Fruit fly (Drosophila melanogaster) whole organism, embryonic: ENCODE results near the gene Mo25.

ENCODE experiments used
- Bgb ChIP-seq: fragments of 200-800 bp; sonication (Bioruptor generic); IDR thresholded peaks from 2 replicates; pipeline ENCODE4 v1.3.6; 2022; ENCODE audit warnings: missing biosample characterization, missing genetic modification characterization; ENCODE audit not compliant: partially characterized antibody
- Blimp-1 ChIP-seq: fragments of 200-800 bp; sonication (Bioruptor generic); optimal IDR thresholded peaks from 3 replicates; lab custom pipeline; 2018; ENCODE audit warnings: missing biosample characterization, missing genetic modification characterization, mild to moderate bottlenecking, moderate library complexity, missing genetic modification reagents
- CG10321 ChIP-seq: fragments of 200-800 bp; sonication (Bioruptor generic); IDR thresholded peaks from 2 replicates; pipeline ENCODE4 v1.3.6; 2022; ENCODE audit warnings: missing biosample characterization, missing genetic modification characterization
- CG10431 ChIP-seq: fragments of 200-800 bp; sonication (Bioruptor generic); optimal IDR thresholded peaks from 3 replicates; lab custom pipeline; 2018; ENCODE audit warnings: missing biosample characterization, mild to moderate bottlenecking, missing genetic modification characterization
- CG12236 ChIP-seq: fragments of 200-800 bp; sonication (Bioruptor generic); optimal IDR thresholded peaks from 2 replicates; lab custom pipeline; 2016; ENCODE audit warnings: missing biosample characterization, missing genetic modification characterization
- CG12391 ChIP-seq: fragments of 200-800 bp; sonication (Bioruptor generic); optimal IDR thresholded peaks from 3 replicates; lab custom pipeline; 2018; ENCODE audit warnings: missing biosample characterization, mild to moderate bottlenecking, missing genetic modification characterization, moderate library complexity
- CG13894 ChIP-seq: fragments of 200-800 bp; sonication (Bioruptor generic); optimal IDR thresholded peaks from 3 replicates; lab custom pipeline; 2018; ENCODE audit warnings: missing biosample characterization, mild to moderate bottlenecking, missing genetic modification characterization, moderate library complexity
- CG1529 ChIP-seq: fragments of 200-800 bp; sonication (Bioruptor generic); optimal IDR thresholded peaks from 3 replicates; lab custom pipeline; 2018; ENCODE audit warnings: missing biosample characterization, missing genetic modification characterization
- CG16815 ChIP-seq: fragments of 200-800 bp; sonication (Bioruptor generic); optimal IDR thresholded peaks from 3 replicates; lab custom pipeline; 2017; ENCODE audit warnings: missing biosample characterization, mild to moderate bottlenecking, missing genetic modification characterization
- CG17568 ChIP-seq: fragments of 200-800 bp; sonication (Bioruptor generic); optimal IDR thresholded peaks from 2 replicates; lab custom pipeline; 2018; ENCODE audit warnings: missing biosample characterization, mild to moderate bottlenecking, missing genetic modification characterization, moderate library complexity
- CG2129 ChIP-seq: fragments of 200-800 bp; sonication (Bioruptor generic); IDR thresholded peaks from 2 replicates; pipeline ENCODE4 v1.3.6; 2022; ENCODE audit warnings: missing biosample characterization, missing genetic modification characterization; ENCODE audit not compliant: partially characterized antibody
- CG3065 ChIP-seq: fragments of 200-800 bp; sonication (Bioruptor generic); optimal IDR thresholded peaks from 2 replicates; lab custom pipeline; 2016; ENCODE audit warnings: missing biosample characterization, missing genetic modification characterization
- CG34376 ChIP-seq: fragments of 200-800 bp; sonication (Bioruptor generic); optimal IDR thresholded peaks from 2 replicates; lab custom pipeline; 2018; ENCODE audit warnings: missing biosample characterization, mild to moderate bottlenecking, missing genetic modification characterization
- CG4328 ChIP-seq: fragments of 200-800 bp; sonication (Bioruptor generic); optimal IDR thresholded peaks from 3 replicates; lab custom pipeline; 2017; ENCODE audit warnings: missing biosample characterization, missing genetic modification reagents, missing genetic modification characterization
- CG4404 ChIP-seq: fragments of 200-800 bp; sonication (Bioruptor generic); IDR thresholded peaks from 2 replicates; pipeline ENCODE4 v1.3.6; 2022; ENCODE audit warnings: missing biosample characterization, missing genetic modification characterization
- CG4854 ChIP-seq: fragments of 200-800 bp; sonication (Bioruptor generic); optimal IDR thresholded peaks from 2 replicates; lab custom pipeline; 2016; ENCODE audit warnings: missing biosample characterization, missing genetic modification characterization, inconsistent platforms
- CG6689 ChIP-seq: fragments of 200-800 bp; sonication (Bioruptor generic); IDR thresholded peaks from 2 replicates; pipeline ENCODE4 v1.3.6; 2022; ENCODE audit warnings: missing biosample characterization, missing genetic modification characterization
- CG7987 ChIP-seq: fragments of 200-800 bp; sonication (Bioruptor generic); optimal IDR thresholded peaks from 2 replicates; lab custom pipeline; 2018; ENCODE audit warnings: missing biosample characterization, mild to moderate bottlenecking, missing genetic modification characterization, moderate library complexity
- CG8478 ChIP-seq: fragments of >200 bp; optimal IDR thresholded peaks from 2 replicates; lab custom pipeline; 2018
- CG9437 ChIP-seq: fragments of 200-800 bp; sonication (Bioruptor generic); optimal IDR thresholded peaks from 2 replicates; lab custom pipeline; 2018; ENCODE audit warnings: missing biosample characterization, mild to moderate bottlenecking, missing genetic modification characterization
- Chrac-16 ChIP-seq: fragments of 200-800 bp; sonication (Bioruptor generic); optimal IDR thresholded peaks from 3 replicates; lab custom pipeline; 2016; ENCODE audit warnings: missing biosample characterization, missing genetic modification characterization
- CoRest ChIP-seq: fragments of 200-800 bp; sonication (Bioruptor generic); optimal IDR thresholded peaks from 3 replicates; lab custom pipeline; 2018; ENCODE audit warnings: missing biosample characterization, mild to moderate bottlenecking, missing genetic modification characterization, moderate library complexity
- D19B ChIP-seq: fragments of 200-800 bp; sonication (Bioruptor generic); optimal IDR thresholded peaks from 2 replicates; lab custom pipeline; 2017; ENCODE audit warnings: missing biosample characterization, mild to moderate bottlenecking, missing genetic modification characterization
- Elba2 ChIP-seq: fragments of 200-800 bp; sonication (Bioruptor generic); optimal IDR thresholded peaks from 3 replicates; lab custom pipeline; 2016; ENCODE audit warnings: missing biosample characterization, missing genetic modification characterization
- HLH3B ChIP-seq: fragments of 200-800 bp; sonication (Bioruptor generic); IDR thresholded peaks from 2 replicates; pipeline ENCODE4 v1.3.6; 2022; ENCODE audit warnings: missing biosample characterization, missing genetic modification characterization
- Neu2 ChIP-seq: fragments of 200-800 bp; sonication (Bioruptor generic); optimal IDR thresholded peaks from 3 replicates; lab custom pipeline; 2016; ENCODE audit warnings: missing biosample characterization, missing genetic modification characterization, borderline replicate concordance
- Ptx1 ChIP-seq: fragments of 200-800 bp; sonication (Bioruptor generic); IDR thresholded peaks from 2 replicates; pipeline ENCODE4 v1.3.6; 2022; ENCODE audit warnings: missing biosample characterization, missing genetic modification characterization
- Rx ChIP-seq: fragments of 200-800 bp; sonication (Bioruptor generic); IDR thresholded peaks from 2 replicates; pipeline ENCODE4 v1.3.6; 2022; ENCODE audit warnings: missing biosample characterization, missing genetic modification characterization
- Tbp ChIP-seq: fragments of >200 bp; optimal IDR thresholded peaks from 2 replicates; lab custom pipeline; 2018; ENCODE audit warnings: missing biosample characterization, missing genetic modification characterization
- Usf ChIP-seq: fragments of 200-800 bp; sonication (Bioruptor generic); optimal IDR thresholded peaks from 2 replicates; lab custom pipeline; 2017; ENCODE audit warnings: missing genotype, missing biosample characterization, missing genetic modification characterization
- bbx ChIP-seq: fragments of 200-800 bp; sonication (Bioruptor generic); IDR thresholded peaks from 2 replicates; pipeline ENCODE4 v1.3.6; 2022; ENCODE audit warnings: missing biosample characterization, missing genetic modification characterization; ENCODE audit not compliant: partially characterized antibody
- br ChIP-seq: fragments of >200 bp; optimal IDR thresholded peaks from 2 replicates; lab custom pipeline; 2017
- dmrt99B ChIP-seq: fragments of 200-800 bp; sonication (Bioruptor generic); optimal IDR thresholded peaks from 2 replicates; lab custom pipeline; 2018; ENCODE audit warnings: missing biosample characterization, mild to moderate bottlenecking, missing genetic modification characterization, moderate library complexity
- dysf ChIP-seq: fragments of 200-800 bp; sonication (Bioruptor generic); IDR thresholded peaks from 3 replicates; pipeline ENCODE4 v1.3.6; 2022; ENCODE audit warnings: missing biosample characterization, missing genetic modification characterization
- esg ChIP-seq: fragments of 200-800 bp; sonication (Bioruptor generic); conservative IDR thresholded peaks from 2 replicates; pipeline ENCODE4 v1.3.6; 2022; ENCODE audit warnings: missing biosample characterization, missing genetic modification characterization
- exex ChIP-seq: fragments of 200-800 bp; sonication (Bioruptor generic); optimal IDR thresholded peaks from 4 replicates; lab custom pipeline; 2018; ENCODE audit warnings: missing biosample characterization, mild to moderate bottlenecking, missing genetic modification characterization, moderate library complexity
- fd96Cb ChIP-seq: fragments of 200-800 bp; sonication (Bioruptor generic); optimal IDR thresholded peaks from 2 replicates; lab custom pipeline; 2018; ENCODE audit warnings: missing biosample characterization, mild to moderate bottlenecking, missing genetic modification characterization, moderate library complexity
- mam ChIP-seq: fragments of 200-800 bp; sonication (Bioruptor generic); optimal IDR thresholded peaks from 3 replicates; lab custom pipeline; 2016; ENCODE audit warnings: missing biosample characterization, missing genetic modification characterization
- nau ChIP-seq: fragments of 200-800 bp; sonication (Bioruptor generic); optimal IDR thresholded peaks from 3 replicates; lab custom pipeline; 2017; ENCODE audit warnings: missing biosample characterization, mild to moderate bottlenecking, missing genetic modification characterization, missing genetic modification reagents
- oc ChIP-seq: fragments of 200-800 bp; sonication (Bioruptor generic); optimal IDR thresholded peaks from 2 replicates; lab custom pipeline; 2018; ENCODE audit warnings: missing biosample characterization, mild to moderate bottlenecking, missing genetic modification characterization, moderate library complexity
- otp ChIP-seq: fragments of 200-800 bp; sonication (Bioruptor generic); IDR thresholded peaks from 3 replicates; pipeline ENCODE4, ENCODE4 v1.3.6; 2022; ENCODE audit warnings: missing biosample characterization, missing genetic modification characterization
- peb ChIP-seq: fragments of 200-800 bp; sonication (Bioruptor generic); IDR thresholded peaks from 2 replicates; pipeline ENCODE4 v1.3.6; 2022; ENCODE audit warnings: missing biosample characterization, missing genetic modification characterization
- pho ChIP-seq: fragments of 200-800 bp; sonication (Bioruptor generic); optimal IDR thresholded peaks from 2 replicates; lab custom pipeline; 2016; ENCODE audit warnings: missing biosample characterization, missing genetic modification characterization
- phol ChIP-seq: fragments of 200-800 bp; sonication (Bioruptor generic); optimal IDR thresholded peaks from 3 replicates; lab custom pipeline; 2018; ENCODE audit warnings: missing biosample characterization, mild to moderate bottlenecking, missing genetic modification characterization, moderate library complexity
- psq ChIP-seq: fragments of 200-800 bp; sonication (Bioruptor generic); optimal IDR thresholded peaks from 2 replicates; lab custom pipeline; 2017; ENCODE audit warnings: missing biosample characterization, missing genetic modification characterization
- ranshi ChIP-seq: fragments of 200-800 bp; sonication (Bioruptor generic); IDR thresholded peaks from 2 replicates; pipeline ENCODE4 v1.3.6; 2022; ENCODE audit warnings: missing biosample characterization, missing genetic modification characterization
- sens-2 ChIP-seq: fragments of 200-800 bp; sonication (Bioruptor generic); IDR thresholded peaks from 2 replicates; pipeline ENCODE4 v1.3.6; 2022; ENCODE audit warnings: missing biosample characterization, missing genetic modification characterization
- sisA ChIP-seq: fragments of 200-800 bp; sonication (Bioruptor generic); IDR thresholded peaks from 2 replicates; pipeline ENCODE4 v1.3.6; 2022; ENCODE audit warnings: missing biosample characterization, missing genetic modification characterization
- tgo ChIP-seq: fragments of 200-800 bp; sonication (Bioruptor generic); IDR thresholded peaks from 3 replicates; pipeline ENCODE4 v1.3.6; 2022; ENCODE audit warnings: missing biosample characterization, missing genetic modification characterization
- tio ChIP-seq: fragments of 200-800 bp; sonication (Bioruptor generic); optimal IDR thresholded peaks from 2 replicates; lab custom pipeline; 2017; ENCODE audit warnings: missing biosample characterization, missing genetic modification characterization, inconsistent platforms
- vnd ChIP-seq: fragments of 200-800 bp; sonication (Bioruptor generic); IDR thresholded peaks from 3 replicates; pipeline ENCODE4 v1.3.6; 2022; ENCODE audit warnings: missing biosample characterization, missing genetic modification characterization; ENCODE audit not compliant: partially characterized antibody

Gene Mo25

DNA sequence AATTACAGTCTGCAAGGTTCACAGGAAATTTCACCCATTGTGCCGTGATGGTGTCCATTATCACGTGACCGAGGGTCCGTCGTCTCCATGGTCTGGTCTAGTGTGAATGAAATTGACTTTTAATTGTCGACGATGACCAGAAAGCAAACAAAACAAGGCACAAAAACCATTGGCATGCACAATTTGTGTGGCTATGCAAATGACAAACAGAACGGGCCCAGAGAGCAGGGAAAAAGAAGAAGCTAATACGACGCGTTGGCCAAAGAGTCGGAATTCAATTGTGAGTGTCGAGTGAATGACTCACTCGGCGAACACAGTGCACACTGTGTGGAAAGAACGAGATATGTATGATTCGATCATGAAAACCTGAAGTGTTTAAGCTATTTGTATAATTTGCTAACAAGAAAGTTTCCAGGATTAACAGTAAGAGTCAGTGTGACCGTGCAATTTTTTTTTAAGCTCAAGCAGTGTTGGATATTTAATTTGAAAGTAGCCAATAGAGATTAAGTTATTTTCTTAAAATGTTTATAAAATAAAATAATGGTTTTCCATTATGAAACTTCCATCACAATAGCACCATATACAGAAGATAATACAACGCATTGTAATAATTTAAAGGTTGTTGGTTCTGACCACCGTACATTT, 20.4 kb upstream of the Mo25 start (continued):
- TF ChIP-seq CG16815 (GFP tag; lab: Kevin White, UChicago): peak; percentile 2
- no peak for TF ChIP-seq vnd
- TF ChIP-seq phol (tag; lab: Kevin White, UChicago): peak; percentile 37
- no peak for TF ChIP-seq Bgb (GFP tag; lab: Robert Waterston, UW)
- no peak for TF ChIP-seq Usf (GFP tag; lab: Kevin White, UChicago)
- no peak for TF ChIP-seq nau (GFP tag; lab: Kevin White, UChicago)
- 0 out of 2 replicates have a peak, but pooled peaks have one; percentile 4 for TF ChIP-seq HLH3B (GFP tag; lab: Robert Waterston, UW)
- TF ChIP-seq Ptx1 (GFP tag; lab: Robert Waterston, UW): peak; percentile 45
- no peak for TF ChIP-seq Chrac-16 (GFP tag; lab: Kevin White, UChicago)
- no peak for TF ChIP-seq CG10321 (GFP tag; lab: Robert Waterston, UW)
- TF ChIP-seq CG4854 (GFP tag; lab: Kevin White, UChicago): no peak
- peak; percentile 33 for TF ChIP-seq CoRest
- TF ChIP-seq CG12236 (GFP tag; lab: Kevin White, UChicago): no peak
- TF ChIP-seq CG34376 (GFP tag; lab: Kevin White, UChicago): no peak
- TF ChIP-seq mam (GFP tag; lab: Kevin White, UChicago): no peak
- TF ChIP-seq bbx (GFP tag; lab: Robert Waterston, UW): no peak
- TF ChIP-seq Rx: no peak
- no peak for TF ChIP-seq exex
- TF ChIP-seq dysf: peak; percentile 48; the same call in 1 of the 3 replicates
- TF ChIP-seq CG8478 (lab: Kevin White, UChicago): no peak
- TF ChIP-seq oc (tag; lab: Kevin White, UChicago): no peak
- no peak for TF ChIP-seq D19B (GFP tag; lab: Kevin White, UChicago)
- peak; percentile 15 for TF ChIP-seq CG9437 (GFP tag; lab: Kevin White, UChicago)
- TF ChIP-seq CG3065 (GFP tag; lab: Kevin White, UChicago): no peak
- peak; percentile 37 for TF ChIP-seq CG12391
- no peak for TF ChIP-seq tgo
- TF ChIP-seq ranshi (GFP tag; lab: Robert Waterston, UW): no peak
- TF ChIP-seq fd96Cb: peak; percentile 21
- TF ChIP-seq CG4328 (GFP tag; lab: Kevin White, UChicago): no peak
- TF ChIP-seq CG13894: no peak
- no peak for TF ChIP-seq sens-2 (GFP tag; lab: Robert Waterston, UW)
- TF ChIP-seq Blimp-1: peak; percentile 9
- peak; percentile 26; the same call in 1 of the 2 replicates for TF ChIP-seq esg (GFP tag; lab: Robert Waterston, UW)
- TF ChIP-seq Neu2 (GFP tag; lab: Kevin White, UChicago): no peak
- no peak for TF ChIP-seq peb (GFP tag; lab: Robert Waterston, UW)
- no peak for TF ChIP-seq Elba2 (GFP tag; lab: Kevin White, UChicago)
- peak; percentile 6 for TF ChIP-seq tio (GFP tag; lab: Kevin White, UChicago)
- TF ChIP-seq CG10431: no peak
- TF ChIP-seq CG1529 (GFP tag; lab: Kevin White, UChicago): peak; percentile 8
- TF ChIP-seq CG4404 (GFP tag; lab: Robert Waterston, UW): no peak
- no peak for TF ChIP-seq otp (GFP tag; lab: Robert Waterston, UW)
- TF ChIP-seq sisA (GFP tag; lab: Robert Waterston, UW): no peak
- no peak for TF ChIP-seq CG17568 (GFP tag; lab: Kevin White, UChicago)
- TF ChIP-seq pho: no peak
- no peak for TF ChIP-seq CG7987
- no peak for TF ChIP-seq CG2129 (GFP tag; lab: Robert Waterston, UW)
- no peak for TF ChIP-seq psq (GFP tag; lab: Kevin White, UChicago)
- no peak for TF ChIP-seq CG6689 (GFP tag; lab: Robert Waterston, UW)
- TF ChIP-seq Tbp (GFP tag; lab: Kevin White, UChicago): no peak
- TF ChIP-seq br: no peak
- peak; percentile 16 for TF ChIP-seq dmrt99B (tag; lab: Kevin White, UChicago)
